Worm (Caenorhabditis elegans) whole organism, L4 larva: ENCODE results near the gene dhs-19.

Source experiments
- T26A8.4 ChIP-seq: fragments of 200-800 bp; sonication (Bioruptor generic); IDR thresholded peaks from 2 replicates; pipeline ENCODE4 v1.3.6; 2022; ENCODE audit warnings: missing genetic modification characterization, missing compliant biosample characterization
- aly-2 ChIP-seq: sonication (generic microtip); optimal IDR thresholded peaks from 2 replicates; lab custom pipeline; 2018; ENCODE audit warnings: missing biosample characterization, missing genetic modification characterization
- ctbp-1 ChIP-seq: fragments of 200-800 bp; sonication (Bioruptor generic); IDR thresholded peaks from 2 replicates; pipeline ENCODE4 v1.3.6; 2022; ENCODE audit warnings: missing genetic modification reagents, missing genetic modification characterization, missing compliant biosample characterization
- egl-27 ChIP-seq: sonication (generic microtip); optimal IDR thresholded peaks from 3 replicates; lab custom pipeline; 2017; ENCODE audit warnings: missing biosample characterization, missing genetic modification reagents, missing genetic modification characterization
- lin-1 ChIP-seq: fragments of 200-800 bp; sonication (Bioruptor generic); IDR thresholded peaks from 2 replicates; pipeline ENCODE4 v1.3.6; 2022; ENCODE audit warnings: missing genetic modification reagents, missing genetic modification characterization, missing compliant biosample characterization
- lsy-2 ChIP-seq, 2 experiments: fragments of 150-350 bp in 1 of 2; sonication (generic microtip) in 1 of 2; optimal IDR thresholded peaks; 2 replicates each; lab custom pipeline; 2014 to 2017; ENCODE audit warnings: missing biosample characterization in 2 of 2, missing genetic modification characterization in 2 of 2
- nhr-10 ChIP-seq: fragments of 150-350 bp; optimal IDR thresholded peaks from 2 replicates; lab custom pipeline; 2014; ENCODE audit warnings: missing biosample characterization, missing genetic modification characterization
- pqm-1 ChIP-seq: sonication (generic microtip); optimal IDR thresholded peaks from 2 replicates; lab custom pipeline; 2017; ENCODE audit warnings: missing biosample characterization, missing genetic modification characterization
- skn-1 ChIP-seq: fragments of 150-350 bp; optimal IDR thresholded peaks from 2 replicates; lab custom pipeline; 2014; ENCODE audit warnings: missing biosample characterization, missing genetic modification characterization
- snpc-4 ChIP-seq: fragments of 150-350 bp; optimal IDR thresholded peaks from 2 replicates; lab custom pipeline; 2014; ENCODE audit warnings: missing biosample characterization, missing genetic modification characterization
- ztf-11 ChIP-seq: fragments of 150-350 bp; optimal IDR thresholded peaks from 2 replicates; lab custom pipeline; 2014; ENCODE audit warnings: missing biosample characterization, missing genetic modification characterization

DNA sequence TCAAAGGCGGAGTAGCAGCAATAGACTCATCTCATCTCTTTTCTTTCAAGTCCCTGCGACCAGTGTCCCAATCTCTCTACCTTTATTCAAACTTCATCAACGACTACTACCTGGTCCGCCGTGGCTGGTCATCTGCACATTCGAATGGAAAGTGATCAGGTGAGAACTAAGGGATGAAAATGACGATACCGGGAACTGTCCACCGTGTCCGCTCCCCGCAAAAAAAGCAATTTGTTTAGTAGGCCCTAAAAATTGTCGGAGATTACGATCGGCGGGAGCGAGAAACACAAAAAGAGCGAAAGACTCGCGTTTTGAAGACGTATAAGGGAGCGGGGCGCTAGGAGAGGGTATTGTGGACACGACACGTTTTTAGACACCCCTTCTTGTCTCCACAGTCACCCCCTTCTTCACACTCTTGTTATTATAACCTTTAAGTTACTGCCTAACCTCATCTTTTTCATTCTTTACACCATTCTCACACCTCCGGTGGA is 27.3 kb downstream of the dhs-19 start, which contains the start of gene zipt-16:
- TF ChIP-seq lin-1 (GFP tag; lab: Robert Waterston, UW) (no peak), snpc-4 (tag; lab: Kevin White, UChicago) (no peak), lsy-2 (tag; optimal IDR thresholded peaks at IDR 0.05; lab: Kevin White, UChicago) (no peak), ztf-11 (tag; lab: Kevin White, UChicago) (no peak), egl-27 (no peak), aly-2 (tag; lab: Kevin White, UChicago) (no peak), pqm-1 (tag; lab: Kevin White, UChicago) (no peak), nhr-10 (tag; lab: Kevin White, UChicago) (no peak), ctbp-1 (no peak), T26A8.4 (GFP tag; lab: Robert Waterston, UW) (no peak), skn-1 (tag; lab: Kevin White, UChicago) (no peak)
